Worm (Caenorhabditis elegans): Measurements from ENCODE around the gene tag-30.
"Not testable (repeated sequence)": the region's sequence is repeated elsewhere in the genome, so short reads cannot be mapped to it uniquely, and the experiment has no call there.

- TF ChIP-seq fkh-10 (GFP tag; optimal IDR thresholded peaks at IDR 0.05); ceh-2 (tag; optimal IDR thresholded peaks at IDR 0.05); ref-2 (tag; optimal IDR thresholded peaks at IDR 0.05); pqm-1 (tag; optimal IDR thresholded peaks at IDR 0.05); npax-4 (tag; optimal IDR thresholded peaks at IDR 0.05); lim-6 (tag; optimal IDR thresholded peaks at IDR 0.05); pag-3 (tag; optimal IDR thresholded peaks at IDR 0.05; ENCODE audit: borderline replicate concordance): not testable (repeated sequence)
Observed at ce11 chrIV:11828012-11828411, 26.9 kb downstream of the tag-30 start, which contains the start of gene M117.6.
